Fruit fly (Drosophila melanogaster): ENCODE data around the gene CG15196.

Gene CG15196

DNA sequence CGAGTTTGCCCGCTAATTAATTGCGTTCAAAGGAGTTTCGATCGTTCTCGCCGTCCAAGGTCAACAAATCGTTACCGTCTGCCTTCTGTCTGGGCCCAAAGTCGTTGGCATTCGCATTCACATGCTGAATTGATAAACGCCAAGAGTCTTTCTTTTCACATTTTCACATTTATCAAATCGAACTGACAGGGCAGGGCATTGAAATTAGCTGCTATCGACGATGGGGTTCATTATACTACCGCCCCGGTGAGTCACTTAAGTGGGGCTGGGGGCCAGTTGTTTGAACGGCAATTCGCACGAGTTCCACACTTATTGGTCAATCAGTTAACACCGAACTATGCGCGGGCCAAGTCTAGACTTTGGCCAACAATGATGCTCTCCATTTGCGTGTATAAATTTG, 21.2 kb downstream of the CG15196 start:
- TF ChIP-seq OdsH (GFP tag; optimal IDR thresholded peaks at IDR 0.05) (no peak), tai (GFP tag; optimal IDR thresholded peaks at IDR 0.05) (peak; percentile 13), h (GFP tag; optimal IDR thresholded peaks at IDR 0.05) (peak; percentile 36), lola (GFP tag; optimal IDR thresholded peaks at IDR 0.05) (no peak)

dm6 chrX:11433930-11434329, 24.2 kb downstream of the CG15196 start:
- TF ChIP-seq h (GFP tag; optimal IDR thresholded peaks at IDR 0.05) (no peak), Myc (optimal IDR thresholded peaks at IDR 0.05) (peak; percentile 17)

dm6 chrX:11439270-11439669, 29.5 kb downstream of the CG15196 start:
- TF ChIP-seq psq (GFP tag; optimal IDR thresholded peaks at IDR 0.05) (peak; percentile 16), dsf (GFP tag; optimal IDR thresholded peaks at IDR 0.05; ENCODE audit: borderline replicate concordance) (no peak)

dm6 chrX:11440944-11441343, 31.2 kb downstream of the CG15196 start:
- no peak for TF ChIP-seq CG32264 (GFP tag; optimal IDR thresholded peaks at IDR 0.05)
- no peak for TF ChIP-seq sage (GFP tag; optimal IDR thresholded peaks at IDR 0.05)
- peak; percentile 33 for TF ChIP-seq HLH106 (tag; optimal IDR thresholded peaks at IDR 0.05)
- peak; percentile 37 for TF ChIP-seq fru (GFP tag; optimal IDR thresholded peaks at IDR 0.05)
- TF ChIP-seq Sp1 (GFP tag; optimal IDR thresholded peaks at IDR 0.05), result peak; percentile 17
- TF ChIP-seq Vsx2 (GFP tag; optimal IDR thresholded peaks at IDR 0.05; ENCODE audit: partially characterized antibody), result no peak
- no peak for TF ChIP-seq Abd-B (GFP tag; optimal IDR thresholded peaks at IDR 0.05)
- no peak for TF ChIP-seq N (GFP tag; optimal IDR thresholded peaks at IDR 0.05)
- TF ChIP-seq foxo (GFP tag; optimal IDR thresholded peaks at IDR 0.05), result peak in 1 of 2 experiments; percentile 41
- TF ChIP-seq OdsH (GFP tag; optimal IDR thresholded peaks at IDR 0.05), result peak; percentile 37
- peak; percentile 24 for TF ChIP-seq psq (GFP tag; optimal IDR thresholded peaks at IDR 0.05)

- no peak for TF ChIP-seq dmrt93B (GFP tag; optimal IDR thresholded peaks at IDR 0.05)
- TF ChIP-seq rgr (GFP tag; optimal IDR thresholded peaks at IDR 0.05), result peak; percentile 40
- no peak for TF ChIP-seq Vsx2 (GFP tag; optimal IDR thresholded peaks at IDR 0.05; ENCODE audit: partially characterized antibody)
- TF ChIP-seq woc (GFP tag; optimal IDR thresholded peaks at IDR 0.05), result peak; percentile 24
- TF ChIP-seq Rel (GFP tag; optimal IDR thresholded peaks at IDR 0.05), result no peak
- no peak for TF ChIP-seq Rel (tag; optimal IDR thresholded peaks at IDR 0.05)
- TF ChIP-seq h (GFP tag; optimal IDR thresholded peaks at IDR 0.05), result peak; percentile 67
- peak; percentile 40 for TF ChIP-seq tai (GFP tag; optimal IDR thresholded peaks at IDR 0.05)
- TF ChIP-seq Myc (optimal IDR thresholded peaks at IDR 0.05), result no peak
- TF ChIP-seq Hr78 (GFP tag; optimal IDR thresholded peaks at IDR 0.05), result no peak
- no peak for TF ChIP-seq Mio (GFP tag; optimal IDR thresholded peaks at IDR 0.05)
- TF ChIP-seq dsf (GFP tag; optimal IDR thresholded peaks at IDR 0.05; ENCODE audit: borderline replicate concordance), result no peak
- TF ChIP-seq lola (GFP tag; optimal IDR thresholded peaks at IDR 0.05), result no peak
- TF ChIP-seq GATAd (GFP tag; optimal IDR thresholded peaks at IDR 0.05), result no peak
- TF ChIP-seq sv (GFP tag; optimal IDR thresholded peaks at IDR 0.05), result no peak
- TF ChIP-seq N (GFP tag; optimal IDR thresholded peaks at IDR 0.05), result no peak
- TF ChIP-seq jim (GFP tag; optimal IDR thresholded peaks at IDR 0.05), result no peak
- TF ChIP-seq pan (optimal IDR thresholded peaks at IDR 0.05), result no peak
- TF ChIP-seq ey (GFP tag; optimal IDR thresholded peaks at IDR 0.05), result peak; percentile 16
- TF ChIP-seq sage (GFP tag; optimal IDR thresholded peaks at IDR 0.05), result no peak
- TF ChIP-seq Hnf4 (GFP tag; optimal IDR thresholded peaks at IDR 0.05), result peak; percentile 51
- peak; percentile 6 for TF ChIP-seq Sp1 (GFP tag; optimal IDR thresholded peaks at IDR 0.05)
- peak; percentile 46 for TF ChIP-seq br (GFP tag; optimal IDR thresholded peaks at IDR 0.05)
- TF ChIP-seq brk (GFP tag; optimal IDR thresholded peaks at IDR 0.05), result no peak
- peak in 1 of 2 experiments; percentile 50 for TF ChIP-seq foxo (GFP tag; optimal IDR thresholded peaks at IDR 0.05)
- TF ChIP-seq psq (GFP tag; optimal IDR thresholded peaks at IDR 0.05), result no peak
- TF ChIP-seq CrebA (GFP tag; optimal IDR thresholded peaks at IDR 0.05; ENCODE audit: borderline replicate concordance), result no peak
- TF ChIP-seq Jra (GFP tag; optimal IDR thresholded peaks at IDR 0.05), result peak; percentile 21
- no peak for TF ChIP-seq dl (GFP tag; optimal IDR thresholded peaks at IDR 0.05; ENCODE audit: insufficient read depth in 1 of 2, partially characterized antibody in 2 of 2)
- TF ChIP-seq Hr83 (GFP tag; optimal IDR thresholded peaks at IDR 0.05; ENCODE audit: poor library complexity, severe bottlenecking), result no peak
- no peak for TF ChIP-seq Abd-B (GFP tag; optimal IDR thresholded peaks at IDR 0.05)
- TF ChIP-seq CG32264 (GFP tag; optimal IDR thresholded peaks at IDR 0.05), result no peak
- no peak for TF ChIP-seq usp (GFP tag; optimal IDR thresholded peaks at IDR 0.05)
- no peak for TF ChIP-seq CG9705 (GFP tag; optimal IDR thresholded peaks at IDR 0.05)
- no peak for TF ChIP-seq Dfd (GFP tag; optimal IDR thresholded peaks at IDR 0.05)
- TF ChIP-seq OdsH (GFP tag; optimal IDR thresholded peaks at IDR 0.05), result peak; percentile 39
- TF ChIP-seq HLH106 (tag; optimal IDR thresholded peaks at IDR 0.05), result no peak
- TF ChIP-seq fru (GFP tag; optimal IDR thresholded peaks at IDR 0.05), result peak; percentile 61
- no peak for TF ChIP-seq Dif (GFP tag; optimal IDR thresholded peaks at IDR 0.05; ENCODE audit: partially characterized antibody)
Measured at dm6 chrX:11441829-11442634, 32.3 kb downstream of the CG15196 start, which contains the start of gene Sk1. TSS of gene Sk1 (plus strand) at chrX:11442539.

Data from whole organism, wandering third instar larva.